Fruit fly (Drosophila melanogaster): ENCODE measurements around the gene TyrR.

Gene TyrR

dm6 chr3R:17703691-17704537, 59.1 kb downstream of the TyrR start (continued):
- TF ChIP-seq ap (GFP tag; IDR thresholded peaks at IDR 0.05) (peak; percentile 99), CG2889 (GFP tag; IDR thresholded peaks at IDR 0.05) (peak; percentile 99), B-H2 (GFP tag; optimal IDR thresholded peaks at IDR 0.05) (peak; percentile 66), ac (GFP tag; optimal IDR thresholded peaks at IDR 0.05) (peak; percentile 93), CHES-1-like (GFP tag; optimal IDR thresholded peaks at IDR 0.05) (peak; percentile 99), HLHmδ (GFP tag; optimal IDR thresholded peaks at IDR 0.05) (no peak), Bgb (GFP tag; IDR thresholded peaks at IDR 0.05; ENCODE audit: partially characterized antibody) (no peak; the same call in 1 of the 2 replicates), CG18599 (GFP tag; optimal IDR thresholded peaks at IDR 0.05) (peak; percentile 99), CG30403 (GFP tag; optimal IDR thresholded peaks at IDR 0.05) (peak; percentile 100), pita (GFP tag; optimal IDR thresholded peaks at IDR 0.05) (no peak), sisA (GFP tag; IDR thresholded peaks at IDR 0.05) (peak; percentile 99), luna (GFP tag; optimal IDR thresholded peaks at IDR 0.05) (peak; percentile 98), sug (tag; optimal IDR thresholded peaks at IDR 0.05) (peak; percentile 88), Hmr (GFP tag; optimal IDR thresholded peaks at IDR 0.05) (peak; percentile 99), gsb-n (tag; optimal IDR thresholded peaks at IDR 0.05) (peak; percentile 99), NK7.1 (GFP tag; optimal IDR thresholded peaks at IDR 0.05) (peak; percentile 99), CrebB (tag; optimal IDR thresholded peaks at IDR 0.05) (peak; percentile 97), crp (GFP tag; optimal IDR thresholded peaks at IDR 0.05) (peak in 1 of 2 experiments; percentile 73), CG10321 (GFP tag; IDR thresholded peaks at IDR 0.05) (peak; percentile 88), chinmo (GFP tag; IDR thresholded peaks at IDR 0.05; ENCODE audit: partially characterized antibody) (peak; percentile 90), dm (GFP tag; optimal IDR thresholded peaks at IDR 0.05) (peak; percentile 98), Ssrp (tag; optimal IDR thresholded peaks at IDR 0.05) (peak; percentile 98), jigr1 (GFP tag; IDR thresholded peaks at IDR 0.05) (peak; percentile 97), chn (GFP tag; optimal IDR thresholded peaks at IDR 0.05) (peak; percentile 99), CG9932 (GFP tag; IDR thresholded peaks at IDR 0.05) (peak; percentile 98), MBD-R2 (GFP tag; IDR thresholded peaks at IDR 0.05) (peak; percentile 97), fu2 (GFP tag; optimal IDR thresholded peaks at IDR 0.05) (peak; percentile 99), CG3407 (GFP tag; optimal IDR thresholded peaks at IDR 0.05) (peak; percentile 97), Asciz (GFP tag; optimal IDR thresholded peaks at IDR 0.05) (peak; percentile 99), CG18764 (GFP tag; optimal IDR thresholded peaks at IDR 0.05) (peak; percentile 99), CG15479 (GFP tag; optimal IDR thresholded peaks at IDR 0.05) (peak; percentile 2), CG17361 (GFP tag; IDR thresholded peaks at IDR 0.05) (peak; percentile 99), row (GFP tag; IDR thresholded peaks at IDR 0.05) (peak; percentile 99), Mad (GFP tag; optimal IDR thresholded peaks at IDR 0.05) (peak; percentile 99), ken (GFP tag; IDR thresholded peaks at IDR 0.05) (peak; percentile 99), gro (GFP tag; optimal IDR thresholded peaks at IDR 0.05) (peak; percentile 99), slp2 (GFP tag; optimal IDR thresholded peaks at IDR 0.05) (peak; percentile 99), CG13894 (tag; optimal IDR thresholded peaks at IDR 0.05) (peak; percentile 83), Antp (GFP tag; optimal IDR thresholded peaks at IDR 0.05) (peak; percentile 99), CG2120 (GFP tag; optimal IDR thresholded peaks at IDR 0.05) (peak; percentile 99), CG12104 (GFP tag; optimal IDR thresholded peaks at IDR 0.05) (peak; percentile 98), CG32772 (GFP tag; IDR thresholded peaks at IDR 0.05) (peak; percentile 99), CG1233 (GFP tag; optimal IDR thresholded peaks at IDR 0.05) (peak; percentile 98), wor (GFP tag; IDR thresholded peaks at IDR 0.05) (peak; percentile 98), CG17359 (tag; optimal IDR thresholded peaks at IDR 0.05) (peak; percentile 99), Doc3 (GFP tag; IDR thresholded peaks at IDR 0.05; ENCODE audit: partially characterized antibody) (no peak), CG8944 (GFP tag; optimal IDR thresholded peaks at IDR 0.05) (peak; percentile 99), CG3163 (GFP tag; optimal IDR thresholded peaks at IDR 0.05) (peak; percentile 93), eyg (GFP tag; optimal IDR thresholded peaks at IDR 0.05) (peak; percentile 99)

Data from whole organism, embryonic.